Fruit fly (Drosophila melanogaster): ENCODE results near the gene CG6908.
A peak's percentile ranks its signal among the peaks of the same experiment; 100 is the strongest.

Gene CG6908

DNA sequence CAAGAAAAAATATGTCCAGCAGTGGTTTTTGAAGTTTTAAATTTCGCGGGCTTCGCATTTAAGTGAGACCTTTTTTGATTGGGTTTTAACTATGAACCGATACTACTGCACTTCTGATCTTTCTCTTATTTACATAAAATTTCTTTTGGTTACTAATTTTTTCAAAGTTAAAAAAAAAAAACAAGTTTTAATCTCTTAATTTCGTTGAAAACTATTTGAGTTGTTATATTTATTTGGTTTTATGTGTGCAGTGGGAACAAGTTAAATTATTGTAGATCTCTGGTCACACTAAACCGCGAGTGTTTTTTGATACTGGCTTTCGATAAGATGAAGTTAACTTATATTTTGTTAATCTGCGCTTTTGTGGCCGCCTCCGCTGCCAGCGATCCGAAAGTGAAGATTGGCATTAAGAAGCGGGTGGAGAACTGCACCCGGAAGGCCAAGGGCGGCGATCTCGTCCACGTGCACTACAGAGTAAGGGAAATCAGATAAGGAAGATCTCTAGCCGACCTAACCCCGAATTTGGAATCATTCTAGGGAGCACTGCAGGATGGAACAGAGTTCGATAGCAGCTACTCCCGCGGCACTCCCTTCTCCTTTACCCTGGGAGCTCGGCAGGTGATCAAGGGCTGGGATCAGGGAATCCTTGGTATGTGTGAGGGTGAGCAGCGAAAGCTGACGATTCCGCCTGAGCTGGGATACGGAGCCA lies 15.7 kb downstream of the CG6908 start, which contains the start of gene CG14715 (continued):
- TF ChIP-seq Myb (GFP tag; optimal IDR thresholded peaks at IDR 0.05) (peak; percentile 28), CG4328 (GFP tag; optimal IDR thresholded peaks at IDR 0.05) (no peak), CG17186 (GFP tag; optimal IDR thresholded peaks at IDR 0.05) (no peak), Ets65A (GFP tag) (peak; percentile 85), NC2β (GFP tag; optimal IDR thresholded peaks at IDR 0.05) (peak; percentile 47), CG17385 (GFP tag; optimal IDR thresholded peaks at IDR 0.05) (peak; percentile 16), CG10431 (GFP tag; optimal IDR thresholded peaks at IDR 0.05) (no peak), CG6854 (GFP tag; optimal IDR thresholded peaks at IDR 0.05) (no peak), Sox100B (GFP tag; optimal IDR thresholded peaks at IDR 0.05) (no peak), zfh1 (GFP tag; IDR thresholded peaks at IDR 0.05) (no peak), psq (GFP tag; optimal IDR thresholded peaks at IDR 0.05) (no peak), CG7745 (tag; optimal IDR thresholded peaks at IDR 0.05) (no peak), HmgZ (tag; optimal IDR thresholded peaks at IDR 0.05) (peak; percentile 67), E2f1 (GFP tag; IDR thresholded peaks at IDR 0.05) (peak; percentile 57), CG43689 (GFP tag; IDR thresholded peaks at IDR 0.05) (no peak), sima (GFP tag; optimal IDR thresholded peaks at IDR 0.05) (no peak), Dref (GFP tag; IDR thresholded peaks at IDR 0.05) (no peak), Xrp1 (GFP tag; IDR thresholded peaks at IDR 0.05) (peak; percentile 56; the same call in 1 of the 2 replicates), Bgb (GFP tag; IDR thresholded peaks at IDR 0.05; ENCODE audit: partially characterized antibody) (0 out of 2 replicates have a peak, but pooled peaks have one; percentile 28), her (GFP tag; optimal IDR thresholded peaks at IDR 0.05) (no peak), p53 (GFP tag; optimal IDR thresholded peaks at IDR 0.05) (no peak), sqz (GFP tag; optimal IDR thresholded peaks at IDR 0.05) (no peak), CG2678 (tag; optimal IDR thresholded peaks at IDR 0.05) (peak; percentile 42), ems (GFP tag; optimal IDR thresholded peaks at IDR 0.05) (no peak), ash1 (GFP tag; optimal IDR thresholded peaks at IDR 0.05) (no peak), CG32532 (GFP tag; IDR thresholded peaks at IDR 0.05) (peak; percentile 59), CG11560 (tag; IDR thresholded peaks at IDR 0.05) (no peak), Elba2 (GFP tag; optimal IDR thresholded peaks at IDR 0.05) (peak; percentile 4), Eip74EF (GFP tag; optimal IDR thresholded peaks at IDR 0.05) (no peak), CG11695 (GFP tag; IDR thresholded peaks at IDR 0.05) (0 out of 3 replicates have a peak, but pooled peaks have one; percentile 15), Antp (GFP tag; optimal IDR thresholded peaks at IDR 0.05) (peak; percentile 43), Hey (tag; optimal IDR thresholded peaks at IDR 0.05) (no peak), dan (GFP tag; IDR thresholded peaks at IDR 0.05) (no peak), hb (GFP tag; IDR thresholded peaks at IDR 0.05; ENCODE audit: partially characterized antibody) (no peak), Stat92E (GFP tag; optimal IDR thresholded peaks at IDR 0.05) (no peak), lab (GFP tag; optimal IDR thresholded peaks at IDR 0.05) (no peak), PHDP (tag; optimal IDR thresholded peaks at IDR 0.05) (peak; percentile 28), croc (GFP tag; conservative IDR thresholded peaks at IDR 0.05) (no peak), zen2 (GFP tag; IDR thresholded peaks at IDR 0.05; ENCODE audit: partially characterized antibody) (no peak), nmo (GFP tag; optimal IDR thresholded peaks at IDR 0.05) (peak; percentile 74), BEAF-32 (GFP tag; optimal IDR thresholded peaks at IDR 0.05) (peak; percentile 69), CG32767 (GFP tag; IDR thresholded peaks at IDR 0.05) (no peak), pan (optimal IDR thresholded peaks at IDR 0.05) (no peak), pan (GFP tag; optimal IDR thresholded peaks at IDR 0.05 in 1 of 2, IDR thresholded peaks at IDR 0.05 in 1 of 2) (peak in 1 of 2 experiments; percentile 58), kni (GFP tag; optimal IDR thresholded peaks at IDR 0.05) (no peak), caup (GFP tag; optimal IDR thresholded peaks at IDR 0.05; ENCODE audit: severe bottlenecking) (no peak), CG1832 (GFP tag; optimal IDR thresholded peaks at IDR 0.05) (no peak), knrl (GFP tag; IDR thresholded peaks at IDR 0.05; ENCODE audit: partially characterized antibody) (peak; percentile 65), Oaz (GFP tag; IDR thresholded peaks at IDR 0.05) (no peak)
